Fruit fly (Drosophila melanogaster) whole organism, prepupa: ENCODE data around the gene CG33342.

Source experiments
- CG11294 ChIP-seq: fragments of 200-800 bp; sonication (Bioruptor generic); IDR thresholded peaks from 2 replicates; pipeline ENCODE4 v1.3.6; 2022; ENCODE audit warnings: missing biosample characterization, missing genetic modification characterization
- CG4318 ChIP-seq: fragments of 200-800 bp; sonication (Bioruptor generic); optimal IDR thresholded peaks from 3 replicates; lab custom pipeline; 2017; ENCODE audit warnings: missing biosample characterization, mild to moderate bottlenecking, missing genetic modification characterization
- acj6 ChIP-seq: fragments of 200-800 bp; sonication (Bioruptor generic); optimal IDR thresholded peaks from 3 replicates; lab custom pipeline; 2016; ENCODE audit warnings: missing biosample characterization, missing genetic modification characterization
- fd59A ChIP-seq: fragments of 200-800 bp; sonication (Bioruptor generic); optimal IDR thresholded peaks from 2 replicates; lab custom pipeline; 2017; ENCODE audit warnings: missing biosample characterization, mild to moderate bottlenecking, missing genetic modification characterization, missing genetic modification reagents

- TF ChIP-seq CG11294 (GFP tag; lab: Robert Waterston, UW), result no peak
- TF ChIP-seq CG4318 (GFP tag; lab: Kevin White, UChicago), result no peak
- no peak for TF ChIP-seq acj6
- TF ChIP-seq fd59A (GFP tag; lab: Kevin White, UChicago), result no peak
These were observed 8.6 kb upstream of the CG33342 start, which contains the start of the genes CG42812 and CG33341 for dm6 chr3R:24368064-24368463.
